Worm (Caenorhabditis elegans): Measurements from ENCODE around the gene fubl-3.

Gene fubl-3

ce11 chrX:17391515-17391914 lies 42.7 kb upstream of the fubl-3 start, which contains the start of gene F10D7.5:
Gene F10D7.5, minus strand, starts transcription at chrX:17391615.
- TF ChIP-seq tbx-8 (GFP tag; optimal IDR thresholded peaks at IDR 0.05) (no peak), ztf-11 (tag; optimal IDR thresholded peaks at IDR 0.05) (no peak), lin-32 (GFP tag; optimal IDR thresholded peaks at IDR 0.05) (no peak), ces-1 (GFP tag; optimal IDR thresholded peaks at IDR 0.05) (no peak), nhr-76 (tag; optimal IDR thresholded peaks at IDR 0.05) (no peak), sem-2 (GFP tag; optimal IDR thresholded peaks at IDR 0.05) (no peak), ham-2 (GFP tag; optimal IDR thresholded peaks at IDR 0.05) (no peak), lsy-2 (tag; optimal IDR thresholded peaks at IDR 0.05) (no peak), nhr-2 (tag; optimal IDR thresholded peaks at IDR 0.05) (no peak), snpc-4 (tag; optimal IDR thresholded peaks at IDR 0.05) (no peak), ceh-39 (tag; optimal IDR thresholded peaks at IDR 0.05) (no peak), lin-13 (tag; optimal IDR thresholded peaks at IDR 0.05) (no peak), zip-8 (tag; optimal IDR thresholded peaks at IDR 0.05) (no peak)

- no peak for TF ChIP-seq snpc-4 (tag; optimal IDR thresholded peaks at IDR 0.05)
- TF ChIP-seq nhr-76 (tag; optimal IDR thresholded peaks at IDR 0.05), result no peak
- TF ChIP-seq unc-39 (tag; optimal IDR thresholded peaks at IDR 0.05), result no peak
- TF ChIP-seq pha-4 (tag; optimal IDR thresholded peaks at IDR 0.05), result peak; percentile 79
- TF ChIP-seq lsy-2 (tag; optimal IDR thresholded peaks at IDR 0.05), result peak; percentile 49
- TF ChIP-seq lin-13 (tag; optimal IDR thresholded peaks at IDR 0.05), result peak; percentile 74
- peak; percentile 49 for TF ChIP-seq unc-120 (tag; optimal IDR thresholded peaks at IDR 0.05; ENCODE audit: poor library complexity, severe bottlenecking)
- TF ChIP-seq sptf-1 (tag; optimal IDR thresholded peaks at IDR 0.05), result peak; percentile 28
- no peak for TF ChIP-seq ceh-39 (tag; optimal IDR thresholded peaks at IDR 0.05)
- no peak for TF ChIP-seq blmp-1 (tag; optimal IDR thresholded peaks at IDR 0.05)
- TF ChIP-seq ces-1 (GFP tag; optimal IDR thresholded peaks at IDR 0.05), result peak; percentile 91
- TF ChIP-seq elt-1 (tag; optimal IDR thresholded peaks at IDR 0.05; ENCODE audit: borderline replicate concordance, insufficient read depth), result no peak
- peak; percentile 62 for TF ChIP-seq nhr-237 (tag; optimal IDR thresholded peaks at IDR 0.05)
- no peak for TF ChIP-seq ham-2 (GFP tag; optimal IDR thresholded peaks at IDR 0.05)
- TF ChIP-seq hlh-1 (tag; optimal IDR thresholded peaks at IDR 0.05), result peak; percentile 74
- no peak for TF ChIP-seq drap-1 (GFP tag; optimal IDR thresholded peaks at IDR 0.05)
- TF ChIP-seq cnd-1 (tag; optimal IDR thresholded peaks at IDR 0.05), result peak; percentile 2
- TF ChIP-seq flh-1 (GFP tag; optimal IDR thresholded peaks at IDR 0.05), result no peak
- peak; percentile 94 for TF ChIP-seq mep-1 (tag; optimal IDR thresholded peaks at IDR 0.05)
These were observed 42.1 kb upstream of the fubl-3 start for ce11 chrX:17392182-17392581.

- no peak for TF ChIP-seq ceh-39 (tag; optimal IDR thresholded peaks at IDR 0.05)
These were observed 37.8 kb upstream of the fubl-3 start, which contains the start of the genes vap-1 and F11C7.2 for ce11 chrX:17396456-17396855. Gene vap-1, minus strand, starts transcription at chrX:17396556. Gene F11C7.2, plus strand, starts transcription at chrX:17396814.

- TF ChIP-seq pha-4 (tag; optimal IDR thresholded peaks at IDR 0.05), result no peak
- TF ChIP-seq ceh-43 (GFP tag; optimal IDR thresholded peaks at IDR 0.05), result no peak
- TF ChIP-seq blmp-1 (tag; optimal IDR thresholded peaks at IDR 0.05), result no peak
- TF ChIP-seq nhr-2 (tag; optimal IDR thresholded peaks at IDR 0.05), result no peak
- no peak for TF ChIP-seq lsy-2 (tag; optimal IDR thresholded peaks at IDR 0.05)
- no peak for TF ChIP-seq unc-39 (tag; optimal IDR thresholded peaks at IDR 0.05)
- no peak for TF ChIP-seq unc-120 (tag; optimal IDR thresholded peaks at IDR 0.05; ENCODE audit: poor library complexity, severe bottlenecking)
- no peak for TF ChIP-seq ceh-39 (tag; optimal IDR thresholded peaks at IDR 0.05)
These were observed 36.0 kb upstream of the fubl-3 start, which contains the start of gene F11C7.7 for ce11 chrX:17398293-17398692. Gene F11C7.7, plus strand, starts transcription at chrX:17398593.

ce11 chrX:17400425-17400824 lies 33.8 kb upstream of the fubl-3 start:
- TF ChIP-seq nhr-237 (tag; optimal IDR thresholded peaks at IDR 0.05) (no peak), nhr-28 (tag; optimal IDR thresholded peaks at IDR 0.05) (no peak)

- no peak for TF ChIP-seq sem-2 (GFP tag; optimal IDR thresholded peaks at IDR 0.05)
- no peak for TF ChIP-seq ceh-83 (GFP tag; optimal IDR thresholded peaks at IDR 0.05)
- no peak for TF ChIP-seq unc-62 (GFP tag; optimal IDR thresholded peaks at IDR 0.05)
- TF ChIP-seq ces-1 (GFP tag; optimal IDR thresholded peaks at IDR 0.05), result no peak
- no peak for TF ChIP-seq lin-32 (GFP tag; optimal IDR thresholded peaks at IDR 0.05)
- TF ChIP-seq sptf-1 (tag; optimal IDR thresholded peaks at IDR 0.05), result no peak
- no peak for TF ChIP-seq nhr-28 (tag; optimal IDR thresholded peaks at IDR 0.05)
- no peak for TF ChIP-seq nhr-12 (tag; optimal IDR thresholded peaks at IDR 0.05)
- TF ChIP-seq zip-8 (tag; optimal IDR thresholded peaks at IDR 0.05), result no peak
- no peak for TF ChIP-seq lin-13 (tag; optimal IDR thresholded peaks at IDR 0.05)
- no peak for TF ChIP-seq elt-3 (tag; optimal IDR thresholded peaks at IDR 0.05)
- no peak for TF ChIP-seq mab-5 (tag; optimal IDR thresholded peaks at IDR 0.05)
- no peak for TF ChIP-seq nhr-2 (tag; optimal IDR thresholded peaks at IDR 0.05)
- no peak for TF ChIP-seq blmp-1 (tag; optimal IDR thresholded peaks at IDR 0.05)
These were observed 33.0 kb upstream of the fubl-3 start, which contains the start of gene F11C7.6 for ce11 chrX:17401264-17401663. Gene F11C7.6, plus strand, starts transcription at chrX:17401564.
